Worm (Caenorhabditis elegans): ENCODE results near the gene mut-15.
"Not testable (repeated sequence)": the region's sequence is repeated elsewhere in the genome, so short reads cannot be mapped to it uniquely, and the experiment has no call there.

Gene mut-15

DNA sequence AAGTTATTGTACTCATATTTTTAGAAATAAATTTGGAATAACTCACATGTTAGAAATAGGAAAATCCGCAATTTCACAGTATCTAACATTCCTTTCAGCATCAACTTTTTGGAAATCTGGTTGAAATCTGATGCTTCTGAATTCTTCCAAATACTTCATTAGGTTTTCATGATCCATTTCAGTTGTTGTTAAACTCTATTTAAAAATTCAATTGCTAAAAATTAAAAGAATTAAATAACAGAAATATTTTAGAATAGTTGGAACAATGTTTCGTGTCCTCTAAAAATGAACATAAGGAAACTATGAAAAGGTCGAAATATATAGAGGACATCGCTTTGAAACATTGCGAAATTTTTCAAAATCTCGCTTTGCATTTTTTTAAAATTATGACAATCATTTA, 29.0 kb downstream of the mut-15 start, which contains the start of gene cng-1:
TSS of gene cng-1 (minus strand) at position 101 of the 400 bp plus-strand sequence.
- TF ChIP-seq jun-1 (tag; optimal IDR thresholded peaks at IDR 0.05); set-16 (GFP tag; IDR thresholded peaks at IDR 0.05); nhr-237 (tag; optimal IDR thresholded peaks at IDR 0.05): not testable (repeated sequence)

DNA sequence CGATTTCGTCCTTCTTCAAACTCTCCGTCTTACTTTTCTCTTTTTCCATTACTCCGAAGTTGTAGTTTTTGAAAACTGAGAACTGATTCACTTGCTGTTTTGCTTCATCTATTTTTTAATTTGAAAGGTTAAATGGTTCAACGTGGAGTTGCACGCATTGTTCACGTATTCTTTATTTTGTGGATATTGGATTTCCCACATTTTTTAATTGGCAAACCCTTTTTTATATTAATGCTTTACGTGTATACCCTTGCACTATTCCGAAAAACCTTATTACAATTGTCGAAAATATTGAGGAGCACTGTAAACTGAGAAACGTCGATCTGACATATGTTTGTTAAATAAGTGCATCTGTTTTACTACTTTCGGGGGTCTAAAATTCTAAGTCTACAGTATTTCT, 34.4 kb downstream of the mut-15 start, which contains the start of gene melo-3:
TSS of gene melo-3 (minus strand) at position 101 of the 400 bp plus-strand sequence.
- TF ChIP-seq zip-11 (GFP tag; IDR thresholded peaks at IDR 0.05); F10B5.3 (tag; optimal IDR thresholded peaks at IDR 0.05); ZK337.2 (GFP tag; IDR thresholded peaks at IDR 0.05): not testable (repeated sequence)

DNA sequence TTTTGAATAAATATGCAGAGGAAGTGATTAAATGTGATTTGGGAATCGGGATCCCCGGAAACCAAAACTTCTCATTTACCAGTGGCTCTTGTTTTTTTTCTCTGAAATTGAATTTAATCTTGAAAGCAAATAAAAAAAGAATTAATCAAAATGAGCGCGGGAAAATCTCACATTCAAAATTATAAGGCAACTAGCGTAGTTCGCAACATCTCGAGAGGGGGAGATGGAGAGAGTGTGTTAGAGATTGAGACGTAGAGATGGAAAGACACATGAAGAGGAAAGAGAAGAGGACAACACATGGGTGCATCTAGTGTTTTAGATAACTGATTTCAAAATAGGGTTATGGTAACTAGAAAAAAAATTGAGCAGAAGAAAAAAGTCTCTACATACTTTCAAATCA, 45.8 kb downstream of the mut-15 start, which contains the start of gene sdc-3:
TSS of gene sdc-3 (minus strand) at position 101 of the 400 bp plus-strand sequence.
- TF ChIP-seq rbr-2 (tag; optimal IDR thresholded peaks at IDR 0.05) (no peak), F10B5.3 (tag; optimal IDR thresholded peaks at IDR 0.05) (no peak), ama-1 (optimal IDR thresholded peaks at IDR 0.05) (no peak), zfp-3 (GFP tag; conservative IDR thresholded peaks at IDR 0.05) (no peak), ceh-32 (tag; optimal IDR thresholded peaks at IDR 0.05; ENCODE audit: poor library complexity) (no peak), daf-16 (GFP tag; optimal IDR thresholded peaks at IDR 0.05) (no peak), daf-16 (tag; optimal IDR thresholded peaks at IDR 0.05) (peak; percentile 14), lin-1 (GFP tag; IDR thresholded peaks at IDR 0.05) (no peak), nhr-28 (tag; optimal IDR thresholded peaks at IDR 0.05) (peak; percentile 32), arid-1 (GFP tag; conservative IDR thresholded peaks at IDR 0.05) (no peak), mxl-3 (GFP tag; optimal IDR thresholded peaks at IDR 0.05) (peak; percentile 19), aha-1 (tag) (peak; percentile 73), dmd-9 (GFP tag; IDR thresholded peaks at IDR 0.05) (no peak)

DNA sequence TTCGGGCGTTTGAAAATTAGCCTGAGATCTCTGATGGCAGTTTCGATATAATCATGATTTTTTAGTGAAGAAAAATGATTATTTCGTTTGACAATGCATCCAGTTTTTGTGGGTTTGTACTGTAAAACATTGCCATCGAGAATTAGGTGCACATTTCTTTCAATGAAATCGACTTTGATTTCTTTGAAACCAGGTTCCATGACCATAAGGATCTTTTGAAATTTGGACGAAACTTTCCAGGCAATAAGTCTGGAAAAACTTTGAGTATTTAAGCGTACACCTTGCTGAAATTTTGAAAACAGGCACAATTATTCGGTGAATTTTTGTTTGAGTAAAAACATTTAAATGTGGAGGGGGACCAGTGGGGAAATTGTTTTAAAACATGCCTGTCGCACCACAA, 49.4 kb downstream of the mut-15 start:
- no peak for TF ChIP-seq jun-1 (tag; optimal IDR thresholded peaks at IDR 0.05)
- peak; percentile 91 for TF ChIP-seq aha-1 (tag)

DNA sequence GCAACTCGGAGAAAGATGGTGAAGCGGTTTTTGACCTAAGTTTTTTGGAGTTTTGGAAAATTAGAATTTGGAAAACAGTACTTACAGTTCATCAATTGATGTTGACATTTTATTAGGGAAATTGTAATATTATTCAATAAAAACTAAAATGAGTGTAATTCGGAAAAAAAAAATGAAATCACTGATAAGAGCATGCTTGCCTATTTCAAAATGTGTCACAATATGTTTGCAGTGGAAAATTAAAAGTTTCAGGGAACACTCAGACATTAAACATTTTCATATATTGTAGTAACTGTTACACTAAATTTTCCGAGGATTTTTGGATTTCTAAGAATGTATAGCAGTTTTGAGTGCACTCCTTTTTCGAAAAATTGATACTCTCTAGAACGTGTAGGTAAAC, 50.0 kb downstream of the mut-15 start, which contains the start of the genes fbxa-82 and C25D7.5:
TSS of gene fbxa-82 (minus strand) at position 163 of the 400 bp plus-strand sequence.
TSS of gene C25D7.5 (plus strand) at position 283 of the 400 bp plus-strand sequence.
- TF ChIP-seq nhr-28 (tag; optimal IDR thresholded peaks at IDR 0.05) (peak; percentile 43), F26F4.8 (GFP tag; conservative IDR thresholded peaks at IDR 0.05) (no peak), set-16 (GFP tag; IDR thresholded peaks at IDR 0.05) (no peak), nhr-77 (tag; optimal IDR thresholded peaks at IDR 0.05) (peak; percentile 57), nhr-10 (tag; optimal IDR thresholded peaks at IDR 0.05) (no peak), mdt-29 (GFP tag; IDR thresholded peaks at IDR 0.05) (no peak), duxl-1 (tag; optimal IDR thresholded peaks at IDR 0.05; ENCODE audit: poor library complexity) (no peak), madf-9 (GFP tag; conservative IDR thresholded peaks at IDR 0.05) (no peak), zip-2 (tag; optimal IDR thresholded peaks at IDR 0.05) (peak; percentile 82), Y75B8A.6 (GFP tag; IDR thresholded peaks at IDR 0.05) (no peak), nhr-48 (tag; optimal IDR thresholded peaks at IDR 0.05) (no peak), dve-1 (tag; optimal IDR thresholded peaks at IDR 0.05; ENCODE audit: insufficient read depth) (no peak), nhr-6 (tag; optimal IDR thresholded peaks at IDR 0.05) (no peak), lin-15B (tag; optimal IDR thresholded peaks at IDR 0.05) (no peak), F44E2.7 (GFP tag; IDR thresholded peaks at IDR 0.05) (no peak), dmd-8 (GFP tag; IDR thresholded peaks at IDR 0.05) (no peak), ztf-7 (tag; optimal IDR thresholded peaks at IDR 0.05) (peak; percentile 62), daf-19 (GFP tag; conservative IDR thresholded peaks at IDR 0.05) (no peak), pqm-1 (tag; optimal IDR thresholded peaks at IDR 0.05) (peak; percentile 24), nhr-11 (tag; optimal IDR thresholded peaks at IDR 0.05) (no peak), ceh-20 (GFP tag; IDR thresholded peaks at IDR 0.05) (no peak), ama-1 (optimal IDR thresholded peaks at IDR 0.05) (no peak), jun-1 (tag; optimal IDR thresholded peaks at IDR 0.05) (no peak), lsy-2 (tag; optimal IDR thresholded peaks at IDR 0.05) (no peak), dmd-6 (GFP tag; IDR thresholded peaks at IDR 0.05) (no peak), daf-16 (GFP tag; optimal IDR thresholded peaks at IDR 0.05) (no peak), daf-16 (tag; optimal IDR thresholded peaks at IDR 0.05) (peak; percentile 59), aly-2 (tag; optimal IDR thresholded peaks at IDR 0.05) (no peak)

Data from whole organism, L4 larva.